Fruit fly (Drosophila melanogaster) whole organism, pupa: ENCODE results near the gene Vps52.

Experiments
- CG10348 ChIP-seq: fragments of 200-800 bp; sonication (Bioruptor generic); IDR thresholded peaks from 2 replicates; pipeline ENCODE4 v1.3.6; 2022; ENCODE audit warnings: missing biosample characterization, missing genetic modification characterization
- CG12605 ChIP-seq: fragments of 200-800 bp; sonication (Bioruptor generic); IDR thresholded peaks from 2 replicates; pipeline ENCODE4 v1.3.6; 2022; ENCODE audit warnings: missing biosample characterization, missing genetic modification characterization
- CG13204 ChIP-seq: fragments of 200-800 bp; sonication (Bioruptor generic); optimal IDR thresholded peaks from 2 replicates; lab custom pipeline; 2018; ENCODE audit warnings: missing biosample characterization, mild to moderate bottlenecking, missing genetic modification characterization, moderate library complexity
- CG14655 ChIP-seq: fragments of 200-800 bp; sonication (Bioruptor generic); optimal IDR thresholded peaks from 3 replicates; lab custom pipeline; 2017; ENCODE audit warnings: mild to moderate bottlenecking, missing biosample characterization, missing genetic modification reagents, missing genetic modification characterization
- CG15710 ChIP-seq: fragments of 200-800 bp; sonication (Bioruptor generic); optimal IDR thresholded peaks from 2 replicates; lab custom pipeline; 2018; ENCODE audit warnings: missing biosample characterization, mild to moderate bottlenecking, missing genetic modification characterization, moderate library complexity
- CG17806 ChIP-seq: fragments of 200-800 bp; sonication (Bioruptor generic); optimal IDR thresholded peaks from 2 replicates; lab custom pipeline; 2018; ENCODE audit warnings: missing biosample characterization, mild to moderate bottlenecking, missing genetic modification characterization, moderate library complexity
- CG32121 ChIP-seq: fragments of 200-800 bp; sonication (Bioruptor generic); IDR thresholded peaks from 2 replicates; pipeline ENCODE4 v1.3.6; 2022; ENCODE audit warnings: missing biosample characterization, missing genetic modification characterization
- CG34367 ChIP-seq: fragments of 200-800 bp; sonication (Bioruptor generic); optimal IDR thresholded peaks from 2 replicates; lab custom pipeline; 2018; ENCODE audit warnings: missing biosample characterization, mild to moderate bottlenecking, missing genetic modification characterization
- CG4496 ChIP-seq: fragments of 200-800 bp; sonication (Bioruptor generic); IDR thresholded peaks from 3 replicates; pipeline ENCODE4 v1.3.6; 2022; ENCODE audit warnings: missing biosample characterization, missing genetic modification characterization
- CG8159 ChIP-seq: fragments of 200-800 bp; sonication (Bioruptor generic); optimal IDR thresholded peaks from 3 replicates; lab custom pipeline; 2018; ENCODE audit warnings: missing biosample characterization, mild to moderate bottlenecking, missing genetic modification characterization, moderate library complexity
- CG8301 ChIP-seq: fragments of 200-800 bp; sonication (Bioruptor generic); optimal IDR thresholded peaks from 2 replicates; lab custom pipeline; 2018; ENCODE audit warnings: missing biosample characterization, mild to moderate bottlenecking, missing genetic modification characterization
- CG9948 ChIP-seq: fragments of 200-800 bp; sonication (Bioruptor generic); optimal IDR thresholded peaks from 2 replicates; lab custom pipeline; 2018; ENCODE audit warnings: missing biosample characterization, mild to moderate bottlenecking, missing genetic modification characterization, moderate library complexity
- D1 ChIP-seq: fragments of 200-800 bp; sonication (Bioruptor generic); optimal IDR thresholded peaks from 2 replicates; lab custom pipeline; 2018; ENCODE audit warnings: missing biosample characterization, mild to moderate bottlenecking, missing genetic modification characterization, moderate library complexity
- EcR ChIP-seq: fragments of 200-800 bp; sonication (Bioruptor generic); optimal IDR thresholded peaks from 3 replicates; lab custom pipeline; 2019; ENCODE audit warnings: missing biosample characterization, missing genetic modification characterization, mild to moderate bottlenecking, moderate library complexity, missing genetic modification reagents
- Ets98B ChIP-seq: fragments of 200-800 bp; sonication (Bioruptor generic); IDR thresholded peaks from 2 replicates; pipeline ENCODE4 v1.3.6; 2022; ENCODE audit warnings: missing biosample characterization, missing genetic modification characterization
- Pif1A ChIP-seq: fragments of 200-800 bp; sonication (Bioruptor generic); optimal IDR thresholded peaks from 3 replicates; lab custom pipeline; 2016; ENCODE audit warnings: missing biosample characterization, missing genetic modification characterization
- Pif1B ChIP-seq: fragments of 200-800 bp; sonication (Bioruptor generic); optimal IDR thresholded peaks from 3 replicates; lab custom pipeline; 2016; ENCODE audit warnings: missing biosample characterization, missing genetic modification characterization
- Snoo ChIP-seq: fragments of 200-800 bp; sonication (Bioruptor generic); optimal IDR thresholded peaks from 3 replicates; lab custom pipeline; 2017; ENCODE audit warnings: missing biosample characterization, mild to moderate bottlenecking, missing genetic modification characterization, inconsistent platforms
- fd96Ca ChIP-seq: fragments of 200-800 bp; sonication (Bioruptor generic); IDR thresholded peaks from 3 replicates; pipeline ENCODE4 v1.3.6; 2022; ENCODE audit warnings: missing biosample characterization, missing genetic modification characterization
- gl ChIP-seq: fragments of 200-800 bp; sonication (Bioruptor generic); optimal IDR thresholded peaks from 2 replicates; lab custom pipeline; 2018; ENCODE audit warnings: missing biosample characterization, mild to moderate bottlenecking, missing genetic modification characterization
- rn ChIP-seq: fragments of 200-800 bp; sonication (Bioruptor generic); IDR thresholded peaks from 2 replicates; pipeline ENCODE4 v1.3.6; 2022; ENCODE audit warnings: missing biosample characterization, missing genetic modification characterization

Vps52 gene

dm6 chr2L:5514946-5515345 is 8.8 kb downstream of the Vps52 start:
- TF ChIP-seq CG17806 (tag; lab: Kevin White, UChicago) (no peak), fd96Ca (GFP tag; lab: Robert Waterston, UW) (no peak), CG4496 (GFP tag; lab: Robert Waterston, UW) (no peak), CG34367 (tag; lab: Kevin White, UChicago) (no peak), CG9948 (no peak)

DNA sequence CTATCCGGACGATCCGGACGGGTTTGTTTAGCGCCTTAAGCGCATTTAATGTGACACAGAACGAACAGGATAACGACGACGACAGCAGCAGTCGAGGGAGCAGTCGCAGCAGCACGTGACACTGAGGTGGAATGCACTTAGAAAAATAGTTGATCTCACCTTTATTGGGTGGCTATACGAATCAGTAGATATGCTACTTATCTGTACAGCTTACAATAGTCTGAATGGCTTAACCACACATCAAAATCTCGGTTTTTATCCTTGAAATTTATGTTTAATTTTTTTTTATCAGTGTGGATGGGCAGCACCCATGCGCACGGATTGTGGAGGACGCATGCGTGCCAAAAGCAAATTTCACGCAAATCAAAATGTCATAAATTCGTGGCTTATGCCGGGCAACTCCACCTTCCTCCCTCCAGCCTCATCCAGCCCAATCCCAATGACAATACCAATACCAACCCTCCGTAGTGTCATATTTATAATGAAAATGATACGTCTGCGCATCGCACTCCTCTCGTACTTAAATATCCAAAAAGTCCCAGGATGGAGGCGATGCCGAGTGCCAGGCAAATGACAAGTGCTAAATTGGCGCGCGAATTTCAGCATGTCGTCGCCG is 15.8 kb downstream of the Vps52 start:
- no peak for TF ChIP-seq CG13204
- TF ChIP-seq CG32121 (GFP tag; lab: Robert Waterston, UW) = no peak
- peak; percentile 36 for TF ChIP-seq CG8159 (tag; lab: Kevin White, UChicago)
- no peak for TF ChIP-seq Pif1B (GFP tag; lab: Kevin White, UChicago)
- peak; percentile 8 for TF ChIP-seq CG9948
- no peak for TF ChIP-seq CG12605 (GFP tag; lab: Robert Waterston, UW)
- TF ChIP-seq CG34367 (tag; lab: Kevin White, UChicago) = peak; percentile 5
- no peak for TF ChIP-seq EcR (GFP tag; lab: Kevin White, UChicago)
- TF ChIP-seq Snoo (tag; lab: Kevin White, UChicago) = peak; percentile 3
- no peak for TF ChIP-seq gl (tag; lab: Kevin White, UChicago)
- TF ChIP-seq CG17806 (tag; lab: Kevin White, UChicago) = peak; percentile 2
- TF ChIP-seq Ets98B (GFP tag; lab: Robert Waterston, UW) = no peak
- peak; percentile 29; the same call in 1 of the 3 replicates for TF ChIP-seq fd96Ca (GFP tag; lab: Robert Waterston, UW)
- no peak for TF ChIP-seq CG8301 (tag; lab: Kevin White, UChicago)
- no peak for TF ChIP-seq D1 (tag; lab: Kevin White, UChicago)
- no peak for TF ChIP-seq CG4496 (GFP tag; lab: Robert Waterston, UW)
- no peak for TF ChIP-seq CG10348 (GFP tag; lab: Robert Waterston, UW)
- TF ChIP-seq Pif1A = peak; percentile 54

dm6 chr2L:5507082-5507481 is 16.6 kb downstream of the Vps52 start:
- peak; percentile 56 for TF ChIP-seq CG8159 (tag; lab: Kevin White, UChicago)
- TF ChIP-seq rn (GFP tag; lab: Robert Waterston, UW) = no peak
- TF ChIP-seq Ets98B (GFP tag; lab: Robert Waterston, UW) = no peak
- no peak for TF ChIP-seq Pif1A
- peak; percentile 1 for TF ChIP-seq CG17806 (tag; lab: Kevin White, UChicago)
- no peak for TF ChIP-seq gl (tag; lab: Kevin White, UChicago)
- no peak for TF ChIP-seq D1 (tag; lab: Kevin White, UChicago)
- peak; percentile 27 for TF ChIP-seq CG15710 (tag; lab: Kevin White, UChicago)
- peak; percentile 10 for TF ChIP-seq CG9948
- TF ChIP-seq CG32121 (GFP tag; lab: Robert Waterston, UW) = no peak

DNA sequence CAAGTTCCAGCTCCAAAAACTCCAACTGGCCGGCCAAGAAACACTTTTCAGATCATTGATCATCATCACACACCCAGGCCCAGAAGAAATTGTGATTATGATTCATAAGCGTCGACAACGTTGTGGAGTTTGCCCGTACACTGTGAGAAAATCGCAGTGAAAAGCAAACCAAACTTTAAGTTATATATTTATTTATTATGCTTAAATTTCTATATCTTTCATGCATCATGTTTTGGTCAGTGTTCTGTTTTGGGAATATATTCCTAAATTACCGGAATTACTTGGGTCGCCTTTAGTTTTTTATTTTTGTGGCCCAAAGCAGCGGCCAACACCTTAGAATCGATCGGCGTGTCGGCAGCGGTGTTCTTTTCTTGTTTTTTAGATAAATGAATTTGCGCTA is 18.6 kb downstream of the Vps52 start:
- TF ChIP-seq CG15710 (tag; lab: Kevin White, UChicago) (peak; percentile 36), CG32121 (GFP tag; lab: Robert Waterston, UW) (no peak), CG8301 (tag; lab: Kevin White, UChicago) (no peak), Pif1A (peak; percentile 12)

DNA sequence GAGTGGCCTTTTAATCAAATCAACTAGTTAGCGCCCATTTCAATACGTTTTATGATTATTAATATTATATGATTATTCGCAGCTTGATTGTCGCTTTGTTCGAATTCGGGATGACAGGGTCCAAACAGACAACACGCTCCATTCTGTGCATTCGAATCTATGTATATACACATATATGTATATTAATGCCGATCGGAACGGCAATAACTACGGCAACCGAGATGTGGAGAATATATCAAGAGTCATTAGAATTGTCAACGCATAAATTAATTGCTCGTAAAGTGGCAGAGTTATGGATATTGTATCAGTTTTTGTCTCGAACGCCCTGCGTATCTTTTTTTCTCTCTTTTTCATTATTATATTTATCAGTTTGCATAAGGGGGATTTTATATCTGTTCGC is 20.8 kb downstream of the Vps52 start:
- TF ChIP-seq Pif1B (GFP tag; lab: Kevin White, UChicago) = no peak
- TF ChIP-seq CG14655 (GFP tag; lab: Kevin White, UChicago) = no peak
- no peak for TF ChIP-seq CG9948
- TF ChIP-seq CG4496 (GFP tag; lab: Robert Waterston, UW) = no peak
- no peak for TF ChIP-seq CG12605 (GFP tag; lab: Robert Waterston, UW)
- TF ChIP-seq gl (tag; lab: Kevin White, UChicago) = no peak
- no peak for TF ChIP-seq Ets98B (GFP tag; lab: Robert Waterston, UW)
- TF ChIP-seq CG15710 (tag; lab: Kevin White, UChicago) = no peak
- TF ChIP-seq Pif1A = no peak
- TF ChIP-seq CG10348 (GFP tag; lab: Robert Waterston, UW) = no peak
- TF ChIP-seq CG8301 (tag; lab: Kevin White, UChicago) = no peak
- no peak for TF ChIP-seq rn (GFP tag; lab: Robert Waterston, UW)
- TF ChIP-seq D1 (tag; lab: Kevin White, UChicago) = no peak
- TF ChIP-seq CG34367 (tag; lab: Kevin White, UChicago) = no peak
- no peak for TF ChIP-seq CG8159 (tag; lab: Kevin White, UChicago)
- no peak for TF ChIP-seq CG13204
- no peak for TF ChIP-seq Snoo (tag; lab: Kevin White, UChicago)
- no peak for TF ChIP-seq CG17806 (tag; lab: Kevin White, UChicago)

- TF ChIP-seq CG34367 (tag; lab: Kevin White, UChicago) = peak; percentile 46
- TF ChIP-seq D1 (tag; lab: Kevin White, UChicago) = no peak
- peak; percentile 57 for TF ChIP-seq Pif1A
- TF ChIP-seq CG8159 (tag; lab: Kevin White, UChicago) = peak; percentile 76
- TF ChIP-seq CG17806 (tag; lab: Kevin White, UChicago) = peak; percentile 69
- TF ChIP-seq fd96Ca (GFP tag; lab: Robert Waterston, UW) = no peak
- TF ChIP-seq EcR (GFP tag; lab: Kevin White, UChicago) = no peak
- peak; percentile 29 for TF ChIP-seq Pif1B (GFP tag; lab: Kevin White, UChicago)
- TF ChIP-seq CG8301 (tag; lab: Kevin White, UChicago) = peak; percentile 56
- no peak for TF ChIP-seq Ets98B (GFP tag; lab: Robert Waterston, UW)
- TF ChIP-seq CG15710 (tag; lab: Kevin White, UChicago) = peak; percentile 68
- peak; percentile 75 for TF ChIP-seq CG9948
- TF ChIP-seq gl (tag; lab: Kevin White, UChicago) = no peak
- peak; percentile 44 for TF ChIP-seq CG13204
- no peak for TF ChIP-seq CG32121 (GFP tag; lab: Robert Waterston, UW)
- TF ChIP-seq CG14655 (GFP tag; lab: Kevin White, UChicago) = peak; percentile 60
- TF ChIP-seq CG4496 (GFP tag; lab: Robert Waterston, UW) = peak; percentile 25; the same call in 1 of the 3 replicates
- peak; percentile 71 for TF ChIP-seq Snoo (tag; lab: Kevin White, UChicago)
Measured at dm6 chr2L:5501335-5501734, 22.4 kb downstream of the Vps52 start.
